Worm (Caenorhabditis elegans) whole organism, L1 larva: Measurements from ENCODE around the gene F09G8.10.

Experiments
- C04F5.9 ChIP-seq: sonication (generic microtip); optimal IDR thresholded peaks from 2 replicates; lab custom pipeline; 2016; ENCODE audit warnings: missing genetic modification characterization, missing compliant biosample characterization
- C16A3.4 ChIP-seq: fragments of 150-350 bp; optimal IDR thresholded peaks from 2 replicates; lab custom pipeline; 2014; ENCODE audit warnings: missing biosample characterization, missing genetic modification characterization
- F16B12.6 ChIP-seq: fragments of 150-350 bp; optimal IDR thresholded peaks from 2 replicates; lab custom pipeline; 2014; ENCODE audit warnings: missing biosample characterization, missing genetic modification characterization
- Y116A8C.19 ChIP-seq: sonication (generic microtip); optimal IDR thresholded peaks from 2 replicates; lab custom pipeline; 2016; ENCODE audit warnings: missing compliant biosample characterization, missing genetic modification characterization, borderline replicate concordance
- aha-1 ChIP-seq: fragments of 150-350 bp; optimal IDR thresholded peaks from 2 replicates; lab custom pipeline; 2014; ENCODE audit warnings: missing biosample characterization, missing genetic modification characterization
- alr-1 ChIP-seq: fragments of 200-800 bp; sonication (Bioruptor generic); optimal IDR thresholded peaks from 2 replicates; lab custom pipeline; 2018; ENCODE audit warnings: borderline replicate concordance, mild to moderate bottlenecking, missing genetic modification characterization, missing compliant biosample characterization
- aly-2 ChIP-seq: fragments of 150-350 bp; optimal IDR thresholded peaks from 2 replicates; lab custom pipeline; 2014; ENCODE audit warnings: missing biosample characterization, missing genetic modification characterization
- ama-1 ChIP-seq: fragments of 150-350 bp; optimal IDR thresholded peaks from 2 replicates; lab custom pipeline; 2014
- blmp-1 ChIP-seq: fragments of 150-350 bp; optimal IDR thresholded peaks from 2 replicates; lab custom pipeline; 2014; ENCODE audit warnings: missing biosample characterization, missing genetic modification characterization
- ceh-63 ChIP-seq: fragments of 200-800 bp; sonication (Bioruptor generic); optimal IDR thresholded peaks from 2 replicates; lab custom pipeline; 2018; ENCODE audit warnings: mild to moderate bottlenecking, missing genetic modification characterization, missing compliant biosample characterization
- ceh-8 ChIP-seq: fragments of 200-800 bp; sonication (Bioruptor generic); optimal IDR thresholded peaks from 2 replicates; lab custom pipeline; 2018; ENCODE audit warnings: mild to moderate bottlenecking, missing genetic modification characterization, moderate library complexity, missing compliant biosample characterization
- ceh-88 ChIP-seq: fragments of 200-800 bp; sonication (Bioruptor generic); IDR thresholded peaks from 2 replicates; pipeline ENCODE4 v1.3.6; 2022; ENCODE audit warnings: missing genetic modification characterization, missing compliant biosample characterization
- ces-1 ChIP-seq: fragments of 150-350 bp; optimal IDR thresholded peaks from 2 replicates; lab custom pipeline; 2014; ENCODE audit warnings: missing biosample characterization, missing genetic modification reagents, missing genetic modification characterization
- efl-1 ChIP-seq, 4 experiments: fragments of 150-350 bp; optimal IDR thresholded peaks in 3 of 4; peaks in 1 of 4; 1 replicate in 1 of 4; 2 replicates in 3 of 4; lab custom pipeline; 2014; ENCODE audit warnings: missing biosample characterization in 2 of 4, missing genetic modification characterization in 2 of 4, missing genetic modification reagents in 2 of 4
- egl-27 ChIP-seq, 2 experiments: fragments of 150-350 bp in 1 of 2; sonication (generic microtip); optimal IDR thresholded peaks; 3 replicates each; lab custom pipeline; 2017 to 2018; ENCODE audit warnings: missing biosample characterization in 2 of 2, missing genetic modification characterization in 2 of 2, missing genetic modification reagents in 2 of 2
- ets-5 ChIP-seq: fragments of 200-800 bp; sonication (Bioruptor generic); IDR thresholded peaks from 2 replicates; pipeline ENCODE4 v1.3.6; 2022; ENCODE audit warnings: missing genetic modification characterization, missing compliant biosample characterization
- fkh-10 ChIP-seq: sonication (generic microtip); optimal IDR thresholded peaks from 2 replicates; lab custom pipeline; 2017; ENCODE audit warnings: missing biosample characterization, missing genetic modification reagents, missing genetic modification characterization
- fkh-4 ChIP-seq: sonication (generic microtip); optimal IDR thresholded peaks from 2 replicates; lab custom pipeline; 2016; ENCODE audit warnings: missing compliant biosample characterization, missing genetic modification characterization, borderline replicate concordance
- fkh-8 ChIP-seq: sonication (generic microtip); optimal IDR thresholded peaks from 2 replicates; lab custom pipeline; 2016; ENCODE audit warnings: mild to moderate bottlenecking, missing genetic modification characterization, missing compliant biosample characterization
- fos-1 ChIP-seq: fragments of 150-350 bp; optimal IDR thresholded peaks from 2 replicates; lab custom pipeline; 2014; ENCODE audit warnings: missing biosample characterization, missing genetic modification characterization
- grh-1 ChIP-seq: fragments of 200-800 bp; sonication (Bioruptor generic); IDR thresholded peaks from 2 replicates; pipeline ENCODE4 v1.3.6; 2022; ENCODE audit warnings: missing genetic modification reagents, missing genetic modification characterization, missing compliant biosample characterization
- hlh-17 ChIP-seq: fragments of 200-800 bp; sonication (Bioruptor generic); optimal IDR thresholded peaks from 2 replicates; lab custom pipeline; 2018; ENCODE audit warnings: missing genetic modification characterization, mild to moderate bottlenecking, missing compliant biosample characterization, moderate library complexity, borderline replicate concordance
- lin-13 ChIP-seq: fragments of 150-350 bp; optimal IDR thresholded peaks from 2 replicates; lab custom pipeline; 2014; ENCODE audit warnings: missing biosample characterization, missing genetic modification reagents, missing genetic modification characterization
- lin-14 ChIP-seq: fragments of 200-800 bp; sonication (Bioruptor generic); optimal IDR thresholded peaks from 2 replicates; lab custom pipeline; 2018; ENCODE audit warnings: mild to moderate bottlenecking, missing genetic modification characterization, moderate library complexity, missing compliant biosample characterization
- lin-15B ChIP-seq: fragments of 150-350 bp; sonication (generic microtip); optimal IDR thresholded peaks from 3 replicates; lab custom pipeline; 2014; ENCODE audit warnings: missing biosample characterization, missing genetic modification characterization
- lin-35 ChIP-seq, 2 experiments: fragments of 150-350 bp; optimal IDR thresholded peaks; 2 replicates each; lab custom pipeline; 2014; ENCODE audit warnings: missing biosample characterization in 2 of 2, missing genetic modification characterization in 2 of 2, missing genetic modification reagents in 2 of 2
- lin-39 ChIP-seq: fragments of 150-350 bp; optimal IDR thresholded peaks from 2 replicates; lab custom pipeline; 2014; ENCODE audit warnings: missing biosample characterization, missing genetic modification reagents, missing genetic modification characterization
- lsy-2 ChIP-seq, 2 experiments: fragments of 150-350 bp; optimal IDR thresholded peaks; 2 replicates each; lab custom pipeline; 2014; ENCODE audit warnings: missing biosample characterization in 2 of 2, missing genetic modification characterization in 2 of 2
- mab-9 ChIP-seq: fragments of 200-800 bp; sonication (Bioruptor generic); IDR thresholded peaks from 2 replicates; pipeline ENCODE4 v1.3.6; 2022; ENCODE audit warnings: missing genetic modification reagents, missing genetic modification characterization, missing compliant biosample characterization
- mdl-1 ChIP-seq, 2 experiments: fragments of 150-350 bp; optimal IDR thresholded peaks; 2 replicates each; lab custom pipeline; 2014 to 2017; ENCODE audit warnings: missing biosample characterization in 2 of 2, missing genetic modification characterization in 2 of 2, inconsistent platforms in 1 of 2
- mef-2 ChIP-seq: fragments of 150-350 bp; optimal IDR thresholded peaks from 2 replicates; lab custom pipeline; 2014; ENCODE audit warnings: missing biosample characterization, missing genetic modification characterization
- nhr-11 ChIP-seq: fragments of 150-350 bp; optimal IDR thresholded peaks from 2 replicates; lab custom pipeline; 2014; ENCODE audit warnings: missing biosample characterization, missing genetic modification characterization
- nhr-12 ChIP-seq: sonication (generic microtip); optimal IDR thresholded peaks from 2 replicates; lab custom pipeline; 2017; ENCODE audit warnings: missing biosample characterization, missing genetic modification characterization
- nhr-237 ChIP-seq: fragments of 150-350 bp; optimal IDR thresholded peaks from 2 replicates; lab custom pipeline; 2014; ENCODE audit warnings: missing biosample characterization, missing genetic modification characterization
- nhr-28 ChIP-seq: fragments of 150-350 bp; optimal IDR thresholded peaks from 2 replicates; lab custom pipeline; 2014; ENCODE audit warnings: missing biosample characterization, missing genetic modification characterization
- nhr-47 ChIP-seq: sonication (generic microtip); optimal IDR thresholded peaks from 2 replicates; lab custom pipeline; 2016; ENCODE audit warnings: mild to moderate bottlenecking, missing genetic modification characterization, moderate library complexity, missing compliant biosample characterization
- nhr-76 ChIP-seq: sonication (generic microtip); optimal IDR thresholded peaks from 2 replicates; lab custom pipeline; 2017; ENCODE audit warnings: missing biosample characterization, missing genetic modification characterization
- nhr-77 ChIP-seq: fragments of 150-350 bp; optimal IDR thresholded peaks from 2 replicates; lab custom pipeline; 2014; ENCODE audit warnings: missing biosample characterization, missing genetic modification characterization
- nhr-84 ChIP-seq: sonication (generic microtip); optimal IDR thresholded peaks from 2 replicates; lab custom pipeline; 2017; ENCODE audit warnings: missing biosample characterization, missing genetic modification characterization
- nhr-85 ChIP-seq: sonication (generic microtip); peaks from one replicate; lab custom pipeline; 2016; ENCODE audit warnings: missing genetic modification characterization, inconsistent platforms, missing compliant biosample characterization
- nhr-90 ChIP-seq: sonication (generic microtip); optimal IDR thresholded peaks from 2 replicates; lab custom pipeline; 2016; ENCODE audit warnings: mild to moderate bottlenecking, missing genetic modification characterization, missing compliant biosample characterization; ENCODE audit not compliant: poor library complexity
- rnt-1 ChIP-seq: sonication (generic microtip); optimal IDR thresholded peaks from 2 replicates; lab custom pipeline; 2016; ENCODE audit warnings: mild to moderate bottlenecking, missing genetic modification characterization, moderate library complexity, missing compliant biosample characterization
- skn-1 ChIP-seq: fragments of 150-350 bp; optimal IDR thresholded peaks from 2 replicates; lab custom pipeline; 2014; ENCODE audit warnings: missing biosample characterization, missing genetic modification characterization
- snpc-4 ChIP-seq: fragments of 150-350 bp; optimal IDR thresholded peaks from 2 replicates; lab custom pipeline; 2014; ENCODE audit warnings: missing biosample characterization, missing genetic modification characterization
- snu-23 ChIP-seq: sonication (generic microtip); optimal IDR thresholded peaks from 2 replicates; lab custom pipeline; 2016; ENCODE audit warnings: missing genetic modification characterization, missing compliant biosample characterization
- sptf-1 ChIP-seq: fragments of 150-350 bp; optimal IDR thresholded peaks from 2 replicates; lab custom pipeline; 2014; ENCODE audit warnings: missing biosample characterization, missing genetic modification characterization
- tbx-2 ChIP-seq: sonication (generic microtip); optimal IDR thresholded peaks from 2 replicates; lab custom pipeline; 2016; ENCODE audit warnings: missing genetic modification characterization, missing compliant biosample characterization
- tlp-1 ChIP-seq: fragments of 150-350 bp; optimal IDR thresholded peaks from 2 replicates; lab custom pipeline; 2014; ENCODE audit warnings: missing biosample characterization, missing genetic modification characterization
- unc-86 ChIP-seq: sonication (generic microtip); optimal IDR thresholded peaks from 2 replicates; lab custom pipeline; 2016; ENCODE audit warnings: missing genetic modification characterization, missing compliant biosample characterization
- unc-98 ChIP-seq: fragments of 200-800 bp; sonication (Bioruptor generic); IDR thresholded peaks from 2 replicates; pipeline ENCODE4 v1.3.6; 2022; ENCODE audit warnings: missing genetic modification characterization, missing compliant biosample characterization
- vab-15 ChIP-seq: sonication (generic microtip); optimal IDR thresholded peaks from 2 replicates; lab custom pipeline; 2017; ENCODE audit warnings: missing genotype, mild to moderate bottlenecking, missing genetic modification characterization, missing compliant biosample characterization
- zag-1 ChIP-seq: fragments of 150-350 bp; optimal IDR thresholded peaks from 2 replicates; lab custom pipeline; 2014; ENCODE audit warnings: missing biosample characterization, missing genetic modification characterization
- zip-4 ChIP-seq: fragments of 200-800 bp; sonication (Bioruptor generic); optimal IDR thresholded peaks from 2 replicates; lab custom pipeline; 2018; ENCODE audit warnings: mild to moderate bottlenecking, missing genetic modification characterization, moderate library complexity, missing compliant biosample characterization
- ztf-11 ChIP-seq, 2 experiments: sonication (generic microtip); optimal IDR thresholded peaks; 2 replicates each; lab custom pipeline; 2016 to 2017; ENCODE audit warnings: missing genetic modification characterization in 2 of 2, missing biosample characterization in 1 of 2, missing compliant biosample characterization in 1 of 2
- ztf-4 ChIP-seq: fragments of 150-350 bp; optimal IDR thresholded peaks from 2 replicates; lab custom pipeline; 2014; ENCODE audit warnings: missing biosample characterization, missing genetic modification characterization

F09G8.10 gene

ce11 chrIII:8242809-8243208 is 29.2 kb downstream of the F09G8.10 start, which contains the start of gene C02F5.12:
Gene C02F5.12, minus strand, starts transcription at chrIII:8243029.
- no peak for TF ChIP-seq tlp-1 (tag; lab: Kevin White, UChicago)
- no peak for TF ChIP-seq ceh-8 (GFP tag; lab: Kevin White, UChicago)
- TF ChIP-seq vab-15 (tag; lab: Kevin White, UChicago): no peak
- no peak for TF ChIP-seq C16A3.4 (tag; lab: Kevin White, UChicago)
- no peak for TF ChIP-seq lin-13 (GFP tag; lab: Kevin White, UChicago)
- TF ChIP-seq sptf-1 (tag; lab: Kevin White, UChicago): no peak
- peak; percentile 46 for TF ChIP-seq nhr-85
- TF ChIP-seq lsy-2 (tag; optimal IDR thresholded peaks at IDR 0.05; lab: Kevin White, UChicago): peak; percentile 11 to 32
- peak; percentile 15 for TF ChIP-seq nhr-90
- no peak for TF ChIP-seq aly-2 (tag; lab: Kevin White, UChicago)
- no peak for TF ChIP-seq nhr-11
- no peak for TF ChIP-seq nhr-47 (tag; lab: Kevin White, UChicago)
- TF ChIP-seq ets-5: no peak
- no peak for TF ChIP-seq fos-1 (tag; lab: Kevin White, UChicago)
- TF ChIP-seq hlh-17 (GFP tag; lab: Kevin White, UChicago): no peak
- TF ChIP-seq alr-1: no peak
- TF ChIP-seq blmp-1 (tag; lab: Kevin White, UChicago): peak; percentile 64
- TF ChIP-seq ztf-4: no peak
- no peak for TF ChIP-seq fkh-8 (tag; lab: Kevin White, UChicago)
- TF ChIP-seq nhr-12 (tag; lab: Kevin White, UChicago): no peak
- no peak for TF ChIP-seq F16B12.6
- TF ChIP-seq ces-1: no peak
- TF ChIP-seq egl-27 (tag; optimal IDR thresholded peaks at IDR 0.05; lab: Kevin White, UChicago): no peak
- no peak for TF ChIP-seq unc-98 (GFP tag; lab: Robert Waterston, UW)
- TF ChIP-seq snpc-4: no peak
- no peak for TF ChIP-seq lin-39 (tag; lab: Kevin White, UChicago)
- TF ChIP-seq nhr-84: no peak
- TF ChIP-seq tbx-2 (tag; lab: Kevin White, UChicago): no peak
- TF ChIP-seq ceh-63 (GFP tag; lab: Kevin White, UChicago): no peak
- TF ChIP-seq mab-9 (GFP tag; lab: Robert Waterston, UW): no peak
- TF ChIP-seq efl-1 (optimal IDR thresholded peaks at IDR 0.05; lab: Kevin White, UChicago): peak in 1 of 2 experiments; percentile 3
- no peak for TF ChIP-seq efl-1 (GFP tag; optimal IDR thresholded peaks at IDR 0.05 in 1 of 2; lab: Kevin White, UChicago)
- TF ChIP-seq rnt-1: peak; percentile 11
- TF ChIP-seq fkh-4 (tag; lab: Kevin White, UChicago): no peak
- no peak for TF ChIP-seq Y116A8C.19 (tag; lab: Kevin White, UChicago)
- TF ChIP-seq fkh-10: no peak
- no peak for TF ChIP-seq zip-4 (GFP tag; lab: Kevin White, UChicago)
- TF ChIP-seq nhr-76 (tag; lab: Kevin White, UChicago): no peak
- TF ChIP-seq nhr-77 (tag; lab: Kevin White, UChicago): no peak
- TF ChIP-seq skn-1: no peak
- no peak for TF ChIP-seq ama-1
- no peak for TF ChIP-seq ztf-11 (tag; optimal IDR thresholded peaks at IDR 0.05; lab: Kevin White, UChicago)
- no peak for TF ChIP-seq nhr-237 (tag; lab: Kevin White, UChicago)
- no peak for TF ChIP-seq lin-15B
- no peak for TF ChIP-seq grh-1
- no peak for TF ChIP-seq mdl-1 (tag; optimal IDR thresholded peaks at IDR 0.05; lab: Kevin White, UChicago)
- no peak for TF ChIP-seq aha-1 (tag; lab: Kevin White, UChicago)
- TF ChIP-seq ceh-88 (GFP tag; lab: Robert Waterston, UW): no peak
- TF ChIP-seq snu-23 (GFP tag; lab: Kevin White, UChicago): peak; percentile 39
- TF ChIP-seq lin-35 (GFP tag; optimal IDR thresholded peaks at IDR 0.05; lab: Kevin White, UChicago): peak in 1 of 2 experiments; percentile 21
- TF ChIP-seq zag-1 (tag; lab: Kevin White, UChicago): no peak
- TF ChIP-seq unc-86 (tag; lab: Kevin White, UChicago): no peak
- TF ChIP-seq nhr-28 (tag; lab: Kevin White, UChicago): no peak
- TF ChIP-seq C04F5.9 (tag; lab: Kevin White, UChicago): no peak
- no peak for TF ChIP-seq mef-2 (tag; lab: Kevin White, UChicago)
- peak; percentile 32 for TF ChIP-seq lin-14 (GFP tag; lab: Kevin White, UChicago)
